Worm (Caenorhabditis elegans) whole organism, young adult: Measurements from ENCODE around the gene F11A10.6.

Source experiments
- C17E4.6 ChIP-seq: fragments of 200-800 bp; sonication (Bioruptor generic); IDR thresholded peaks from 2 replicates; pipeline ENCODE4 v1.3.6; 2022; ENCODE audit warnings: missing genetic modification reagents, missing genetic modification characterization, missing compliant biosample characterization
- attf-5 ChIP-seq: fragments of 200-800 bp; sonication (Bioruptor generic); optimal IDR thresholded peaks from 2 replicates; lab custom pipeline; 2018; ENCODE audit warnings: mild to moderate bottlenecking, missing genetic modification characterization, missing compliant biosample characterization
- ceh-40 ChIP-seq: fragments of 200-800 bp; sonication (Bioruptor generic); IDR thresholded peaks from 2 replicates; pipeline ENCODE4 v1.3.6; 2022; ENCODE audit warnings: missing genetic modification characterization, missing compliant biosample characterization
- chd-7 ChIP-seq: sonication (generic microtip); optimal IDR thresholded peaks from 2 replicates; lab custom pipeline; 2016; ENCODE audit warnings: mild to moderate bottlenecking, missing genetic modification characterization, moderate library complexity, missing compliant biosample characterization
- hlh-26 ChIP-seq: fragments of 200-800 bp; sonication (Bioruptor generic); conservative IDR thresholded peaks from 2 replicates; pipeline ENCODE4 v1.3.6; 2022; ENCODE audit warnings: missing genetic modification reagents, missing genetic modification characterization, missing compliant biosample characterization
- let-607 ChIP-seq, 2 experiments: fragments of 200-800 bp in 1 of 2; sonication (Bioruptor generic) in 1 of 2; sonication (generic microtip) in 1 of 2; optimal IDR thresholded peaks; 2 replicates each; lab custom pipeline; 2016 to 2018; ENCODE audit warnings: mild to moderate bottlenecking in 2 of 2, missing compliant biosample characterization in 2 of 2, missing genetic modification characterization in 2 of 2, moderate library complexity in 2 of 2, missing genotype in 1 of 2
- madf-3 ChIP-seq: fragments of 200-800 bp; sonication (Bioruptor generic); IDR thresholded peaks from 2 replicates; pipeline ENCODE4 v1.3.6; 2022; ENCODE audit warnings: missing genetic modification reagents, missing genetic modification characterization, missing compliant biosample characterization
- mel-28 ChIP-seq: sonication (generic microtip); optimal IDR thresholded peaks from 2 replicates; lab custom pipeline; 2016; ENCODE audit warnings: borderline replicate concordance, mild to moderate bottlenecking, missing genetic modification characterization, missing compliant biosample characterization
- rcor-1 ChIP-seq: fragments of 200-800 bp; sonication (Bioruptor generic); IDR thresholded peaks from 2 replicates; pipeline ENCODE4 v1.3.6; 2022; ENCODE audit warnings: missing genetic modification reagents, missing genetic modification characterization, missing compliant biosample characterization
- rec-8 ChIP-seq, 2 experiments: sonication (generic microtip); optimal IDR thresholded peaks; 2 replicates each; lab custom pipeline; 2016; ENCODE audit warnings: mild to moderate bottlenecking in 2 of 2, missing genetic modification characterization in 2 of 2, missing genetic modification reagents in 2 of 2, missing genotype in 2 of 2, missing biosample characterization in 1 of 2, missing compliant biosample characterization in 1 of 2, moderate library complexity in 1 of 2
- snpc-4 ChIP-seq, 5 experiments: fragments of 150-350 bp in 1 of 5; sonication (generic microtip) in 4 of 5; optimal IDR thresholded peaks; 2 replicates each; lab custom pipeline; 2014 to 2018; ENCODE audit warnings: missing genetic modification characterization in 5 of 5, missing biosample characterization in 3 of 5, antibody characterized with exemption in 2 of 5, mild to moderate bottlenecking in 2 of 5, missing compliant biosample characterization in 2 of 5, missing genotype in 2 of 5, moderate library complexity in 2 of 5, missing genetic modification reagents in 1 of 5
- somi-1 ChIP-seq: fragments of 200-800 bp; sonication (Bioruptor generic); optimal IDR thresholded peaks from 2 replicates; lab custom pipeline; 2018; ENCODE audit warnings: mild to moderate bottlenecking, missing genetic modification characterization, missing compliant biosample characterization
- tlf-1 ChIP-seq: fragments of 200-800 bp; sonication (Bioruptor generic); optimal IDR thresholded peaks from 2 replicates; lab custom pipeline; 2018; ENCODE audit warnings: mild to moderate bottlenecking, missing genetic modification characterization, missing compliant biosample characterization

DNA sequence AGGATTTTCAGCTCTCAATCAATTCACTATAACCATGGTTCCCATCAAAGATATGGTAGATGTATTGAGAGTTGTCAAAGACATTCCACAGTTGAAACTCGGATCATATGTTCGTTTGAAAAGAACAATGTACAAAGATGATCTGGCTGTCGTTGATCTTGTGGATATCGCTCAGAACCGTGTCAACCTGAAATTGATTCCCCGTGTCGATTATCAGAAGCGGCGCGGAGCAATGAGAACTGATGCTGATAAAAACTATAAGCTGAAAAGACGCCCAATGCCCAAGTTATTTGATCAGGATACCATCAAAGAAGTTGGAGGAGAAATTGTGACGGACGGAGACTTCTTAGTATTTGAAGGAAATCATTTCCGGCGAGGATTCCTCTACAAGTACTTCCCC is 37.0 kb downstream of the F11A10.6 start:
- TF ChIP-seq rec-8 (tag; optimal IDR thresholded peaks at IDR 0.05; lab: Kevin White, UChicago) (no peak), attf-5 (GFP tag; lab: Kevin White, UChicago) (no peak), somi-1 (GFP tag; lab: Kevin White, UChicago) (no peak), mel-28 (tag; lab: Kevin White, UChicago) (no peak), madf-3 (GFP tag; lab: Robert Waterston, UW) (no peak), C17E4.6 (GFP tag; lab: Robert Waterston, UW) (no peak), let-607 (tag; optimal IDR thresholded peaks at IDR 0.05; lab: Kevin White, UChicago) (no peak), snpc-4 (GFP tag; optimal IDR thresholded peaks at IDR 0.05; lab: Kevin White, UChicago) (no peak), snpc-4 (tag; optimal IDR thresholded peaks at IDR 0.05; lab: Kevin White, UChicago) (no peak), tlf-1 (GFP tag; lab: Kevin White, UChicago) (no peak), chd-7 (tag; lab: Kevin White, UChicago) (no peak), hlh-26 (no peak), rcor-1 (GFP tag; lab: Robert Waterston, UW) (no peak), ceh-40 (GFP tag; lab: Robert Waterston, UW) (no peak)
